Fruit fly (Drosophila melanogaster) whole organism, embryonic: ENCODE data around the gene Pgm1.

Source experiments
- Asciz ChIP-seq: fragments of 200-800 bp; sonication (Bioruptor generic); optimal IDR thresholded peaks from 2 replicates; lab custom pipeline; 2017; ENCODE audit warnings: missing biosample characterization, mild to moderate bottlenecking, missing genetic modification characterization, missing genetic modification reagents
- CG11398 ChIP-seq: fragments of 200-800 bp; sonication (Bioruptor generic); optimal IDR thresholded peaks from 2 replicates; lab custom pipeline; 2016; ENCODE audit warnings: missing biosample characterization, missing genetic modification characterization
- CG11696 ChIP-seq: fragments of 200-800 bp; sonication (Bioruptor generic); IDR thresholded peaks from 2 replicates; pipeline ENCODE4 v1.3.6; 2022; ENCODE audit warnings: missing biosample characterization, missing genetic modification characterization
- CG13624 ChIP-seq: fragments of 200-800 bp; sonication (Bioruptor generic); optimal IDR thresholded peaks from 2 replicates; lab custom pipeline; 2016; ENCODE audit warnings: missing biosample characterization, missing genetic modification characterization
- CG13894 ChIP-seq: fragments of 200-800 bp; sonication (Bioruptor generic); optimal IDR thresholded peaks from 3 replicates; lab custom pipeline; 2018; ENCODE audit warnings: missing biosample characterization, mild to moderate bottlenecking, missing genetic modification characterization, moderate library complexity
- CG1529 ChIP-seq: fragments of 200-800 bp; sonication (Bioruptor generic); optimal IDR thresholded peaks from 3 replicates; lab custom pipeline; 2018; ENCODE audit warnings: missing biosample characterization, missing genetic modification characterization
- CG17186 ChIP-seq: fragments of 200-800 bp; sonication (Bioruptor generic); optimal IDR thresholded peaks from 3 replicates; lab custom pipeline; 2017; ENCODE audit warnings: missing biosample characterization, missing genetic modification reagents, missing genetic modification characterization
- CG18011 ChIP-seq: fragments of 200-800 bp; sonication (Bioruptor generic); optimal IDR thresholded peaks from 2 replicates; lab custom pipeline; 2017; ENCODE audit warnings: missing biosample characterization, missing genetic modification characterization, mild to moderate bottlenecking, moderate library complexity, missing genotype
- CG18476 ChIP-seq: fragments of 200-800 bp; sonication (Bioruptor generic); optimal IDR thresholded peaks from 2 replicates; lab custom pipeline; 2016; ENCODE audit warnings: missing biosample characterization, mild to moderate bottlenecking, missing genetic modification characterization
- CG2116 ChIP-seq: fragments of 200-800 bp; sonication (Bioruptor generic); optimal IDR thresholded peaks from 3 replicates; lab custom pipeline; 2018; ENCODE audit warnings: missing biosample characterization, mild to moderate bottlenecking, missing genetic modification characterization
- CG2129 ChIP-seq: fragments of 200-800 bp; sonication (Bioruptor generic); IDR thresholded peaks from 2 replicates; pipeline ENCODE4 v1.3.6; 2022; ENCODE audit warnings: missing biosample characterization, missing genetic modification characterization; ENCODE audit not compliant: partially characterized antibody
- CG3407 ChIP-seq: fragments of 200-800 bp; sonication (Bioruptor generic); optimal IDR thresholded peaks from 2 replicates; lab custom pipeline; 2018; ENCODE audit warnings: missing biosample characterization, mild to moderate bottlenecking, missing genetic modification characterization
- CG4282 ChIP-seq: fragments of 200-800 bp; sonication (Bioruptor generic); optimal IDR thresholded peaks from 2 replicates; lab custom pipeline; 2016; ENCODE audit warnings: missing biosample characterization, missing genetic modification characterization
- CG4328 ChIP-seq: fragments of 200-800 bp; sonication (Bioruptor generic); optimal IDR thresholded peaks from 3 replicates; lab custom pipeline; 2017; ENCODE audit warnings: missing biosample characterization, missing genetic modification reagents, missing genetic modification characterization
- CG6175 ChIP-seq: fragments of 200-800 bp; sonication (Bioruptor generic); IDR thresholded peaks from 3 replicates; pipeline ENCODE4 v1.3.6; 2022; ENCODE audit warnings: missing biosample characterization, missing genetic modification characterization
- CG6683 ChIP-seq: fragments of 200-800 bp; sonication (Bioruptor generic); optimal IDR thresholded peaks from 2 replicates; lab custom pipeline; 2017; ENCODE audit warnings: missing biosample characterization, mild to moderate bottlenecking, missing genetic modification characterization, missing genetic modification reagents
- CG7357 ChIP-seq: fragments of 200-800 bp; sonication (Bioruptor generic); IDR thresholded peaks from 3 replicates; pipeline ENCODE4 v1.3.6; 2022; ENCODE audit warnings: missing biosample characterization, missing genetic modification characterization
- CG8388 ChIP-seq: fragments of 200-800 bp; sonication (Bioruptor generic); optimal IDR thresholded peaks from 2 replicates; lab custom pipeline; 2019; ENCODE audit warnings: missing biosample characterization, mild to moderate bottlenecking, missing genetic modification characterization, moderate library complexity
- CG9437 ChIP-seq: fragments of 200-800 bp; sonication (Bioruptor generic); optimal IDR thresholded peaks from 2 replicates; lab custom pipeline; 2018; ENCODE audit warnings: missing biosample characterization, mild to moderate bottlenecking, missing genetic modification characterization
- Dfd ChIP-seq, 2 experiments: fragments of >200 bp; optimal IDR thresholded peaks; 2 replicates each; lab custom pipeline; 2017; ENCODE audit warnings: missing biosample characterization in 2 of 2, missing genetic modification characterization in 2 of 2
- Dip3 ChIP-seq: fragments of 200-800 bp; sonication (Bioruptor generic); optimal IDR thresholded peaks from 3 replicates; lab custom pipeline; 2016; ENCODE audit warnings: missing biosample characterization, missing genetic modification characterization
- Ets65A ChIP-seq: fragments of 200-800 bp; sonication (Bioruptor generic); peaks from one replicate; lab custom pipeline; 2016; ENCODE audit warnings: missing biosample characterization, missing genetic modification characterization
- Ets97D ChIP-seq: fragments of 200-800 bp; sonication (Bioruptor generic); optimal IDR thresholded peaks from 3 replicates; lab custom pipeline; 2016; ENCODE audit warnings: missing biosample characterization, missing genetic modification characterization
- GATAe ChIP-seq: fragments of 200-800 bp; sonication (Bioruptor generic); conservative IDR thresholded peaks from 2 replicates; pipeline ENCODE4 v1.3.6; 2022; ENCODE audit warnings: missing biosample characterization, missing genetic modification characterization
- Hr39 ChIP-seq: fragments of >200 bp; optimal IDR thresholded peaks from 2 replicates; lab custom pipeline; 2017
- Myb ChIP-seq: fragments of 200-800 bp; sonication (Bioruptor generic); optimal IDR thresholded peaks from 2 replicates; lab custom pipeline; 2016; ENCODE audit warnings: missing biosample characterization, missing genetic modification characterization
- NK7.1 ChIP-seq: fragments of 200-800 bp; sonication (Bioruptor generic); optimal IDR thresholded peaks from 3 replicates; lab custom pipeline; 2016; ENCODE audit warnings: missing biosample characterization, missing genetic modification characterization
- Sry-β ChIP-seq: fragments of 200-800 bp; sonication (Bioruptor generic); optimal IDR thresholded peaks from 2 replicates; lab custom pipeline; 2018; ENCODE audit warnings: missing biosample characterization, mild to moderate bottlenecking, missing genetic modification characterization, moderate library complexity
- Taf1 ChIP-seq: fragments of 200-800 bp; sonication (Bioruptor generic); IDR thresholded peaks from 2 replicates; pipeline ENCODE4 v1.3.6; 2022; ENCODE audit warnings: missing biosample characterization, missing genetic modification characterization
- Vsx1 ChIP-seq: fragments of 200-800 bp; sonication (Bioruptor generic); optimal IDR thresholded peaks from 2 replicates; lab custom pipeline; 2017; ENCODE audit warnings: missing biosample characterization, mild to moderate bottlenecking, missing genetic modification characterization, missing genetic modification reagents
- aop ChIP-seq: fragments of 200-800 bp; sonication (Bioruptor generic); IDR thresholded peaks from 2 replicates; pipeline ENCODE4 v1.3.6; 2022; ENCODE audit warnings: missing biosample characterization, missing genetic modification characterization
- ap ChIP-seq: fragments of 200-800 bp; sonication (Bioruptor generic); IDR thresholded peaks from 2 replicates; pipeline ENCODE4 v1.3.6; 2022; ENCODE audit warnings: missing biosample characterization, missing genetic modification characterization
- az2 ChIP-seq: fragments of 200-800 bp; sonication (Bioruptor generic); optimal IDR thresholded peaks from 3 replicates; lab custom pipeline; 2016; ENCODE audit warnings: missing biosample characterization, missing genetic modification characterization
- bbx ChIP-seq: fragments of 200-800 bp; sonication (Bioruptor generic); IDR thresholded peaks from 2 replicates; pipeline ENCODE4 v1.3.6; 2022; ENCODE audit warnings: missing biosample characterization, missing genetic modification characterization; ENCODE audit not compliant: partially characterized antibody
- bsh ChIP-seq, 2 experiments: fragments of 200-800 bp; sonication (Bioruptor generic); optimal IDR thresholded peaks; 2 replicates each; lab custom pipeline; 2017 to 2018; ENCODE audit warnings: mild to moderate bottlenecking in 2 of 2, missing biosample characterization in 2 of 2, missing genetic modification characterization in 2 of 2, moderate library complexity in 1 of 2
- ci ChIP-seq: fragments of 200-800 bp; sonication (Bioruptor generic); IDR thresholded peaks from 3 replicates; pipeline ENCODE4 v1.3.6; 2022; ENCODE audit warnings: missing biosample characterization, missing genetic modification characterization
- danr ChIP-seq: fragments of 200-800 bp; sonication (Bioruptor generic); IDR thresholded peaks from 2 replicates; pipeline ENCODE4 v1.3.6; 2022; ENCODE audit warnings: missing biosample characterization, missing genetic modification characterization
- exex ChIP-seq: fragments of 200-800 bp; sonication (Bioruptor generic); optimal IDR thresholded peaks from 4 replicates; lab custom pipeline; 2018; ENCODE audit warnings: missing biosample characterization, mild to moderate bottlenecking, missing genetic modification characterization, moderate library complexity
- fu2 ChIP-seq: fragments of 200-800 bp; sonication (Bioruptor generic); optimal IDR thresholded peaks from 2 replicates; lab custom pipeline; 2016; ENCODE audit warnings: missing biosample characterization, missing genetic modification characterization
- ham ChIP-seq: fragments of 200-800 bp; sonication (Bioruptor generic); IDR thresholded peaks from 2 replicates; pipeline ENCODE4 v1.3.6; 2022; ENCODE audit warnings: missing biosample characterization, missing genetic modification characterization
- hth ChIP-seq: fragments of >200 bp; optimal IDR thresholded peaks from 2 replicates; lab custom pipeline; 2017; ENCODE audit warnings: inconsistent platforms
- lbe ChIP-seq: fragments of 200-800 bp; sonication (Bioruptor generic); optimal IDR thresholded peaks from 2 replicates; lab custom pipeline; 2016; ENCODE audit warnings: missing biosample characterization, mild to moderate bottlenecking, missing genetic modification characterization
- nerfin-2 ChIP-seq: fragments of 200-800 bp; sonication (Bioruptor generic); IDR thresholded peaks from 2 replicates; pipeline ENCODE4 v1.3.6; 2022; ENCODE audit warnings: missing biosample characterization, missing genetic modification characterization; ENCODE audit not compliant: partially characterized antibody
- pan ChIP-seq, 4 experiments: fragments of >200 bp in 3 of 4; fragments of 200-800 bp in 1 of 4; sonication (Bioruptor generic) in 1 of 4; optimal IDR thresholded peaks in 3 of 4; IDR thresholded peaks in 1 of 4; 2 replicates each; pipeline versions ENCODE4 v1.3.6 to Lab custom; 2017 to 2022; ENCODE audit warnings: missing biosample characterization in 2 of 4, missing genetic modification characterization in 2 of 4, mixed read lengths in 1 of 4
- sr ChIP-seq: fragments of 200-800 bp; sonication (Bioruptor generic); IDR thresholded peaks from 3 replicates; pipeline ENCODE4 v1.3.6; 2022; ENCODE audit warnings: missing biosample characterization, missing genetic modification characterization
- stc ChIP-seq: fragments of 200-800 bp; sonication (Bioruptor generic); IDR thresholded peaks from 2 replicates; pipeline ENCODE4 v1.3.6; 2022; ENCODE audit warnings: missing biosample characterization, missing genetic modification characterization
- tna ChIP-seq: fragments of 200-800 bp; sonication (Bioruptor generic); IDR thresholded peaks from 2 replicates; pipeline ENCODE4 v1.3.6; 2022; ENCODE audit warnings: missing biosample characterization, missing genetic modification characterization; ENCODE audit not compliant: partially characterized antibody
- trem ChIP-seq: fragments of 200-800 bp; optimal IDR thresholded peaks from 3 replicates; lab custom pipeline; 2019; ENCODE audit warnings: missing biosample characterization, mild to moderate bottlenecking, missing genetic modification characterization, moderate library complexity
- zfh1 ChIP-seq: fragments of 200-800 bp; sonication (Bioruptor generic); IDR thresholded peaks from 3 replicates; pipeline ENCODE4 v1.3.6; 2022; ENCODE audit warnings: missing biosample characterization, missing genetic modification characterization

Gene Pgm1

dm6 chr3L:16157251-16158190, 29.2 kb upstream of the Pgm1 start (continued):
- no peak for TF ChIP-seq CG4282 (GFP tag; lab: Kevin White, UChicago)
- TF ChIP-seq hth (lab: Kevin White, UChicago) = no peak
- no peak for TF ChIP-seq CG13894 (tag; lab: Kevin White, UChicago)
- TF ChIP-seq CG18476 (GFP tag; lab: Kevin White, UChicago) = no peak
- TF ChIP-seq Taf1 (GFP tag; lab: Robert Waterston, UW) = no peak
- no peak for TF ChIP-seq CG4328 (GFP tag; lab: Kevin White, UChicago)
- no peak for TF ChIP-seq lbe (GFP tag; lab: Kevin White, UChicago)
- 0 out of 2 replicates have a peak, but pooled peaks have one; percentile 15 for TF ChIP-seq tna (GFP tag; lab: Robert Waterston, UW)
- no peak for TF ChIP-seq CG18011 (GFP tag; lab: Kevin White, UChicago)
- TF ChIP-seq Ets97D (GFP tag; lab: Kevin White, UChicago) = no peak
- no peak for TF ChIP-seq Vsx1 (GFP tag; lab: Kevin White, UChicago)
- TF ChIP-seq nerfin-2 = no peak
- peak; percentile 34 for TF ChIP-seq trem
- no peak for TF ChIP-seq aop (GFP tag; lab: Robert Waterston, UW)
- no peak for TF ChIP-seq CG2129
- TF ChIP-seq CG7357 (GFP tag; lab: Robert Waterston, UW) = 0 out of 3 replicates have a peak, but pooled peaks have one; percentile 15
- no peak for TF ChIP-seq CG17186
- peak; percentile 1 for TF ChIP-seq fu2
- no peak for TF ChIP-seq danr (GFP tag; lab: Robert Waterston, UW)
- TF ChIP-seq CG13624 = peak; percentile 56
- TF ChIP-seq CG2116 (GFP tag; lab: Kevin White, UChicago) = peak; percentile 4
- peak; percentile 32; the same call in 1 of the 3 replicates for TF ChIP-seq ci (GFP tag; lab: Robert Waterston, UW)
- peak; percentile 37 for TF ChIP-seq CG3407 (GFP tag; lab: Kevin White, UChicago)
- TF ChIP-seq CG11696 = no peak
- no peak for TF ChIP-seq pan (optimal IDR thresholded peaks at IDR 0.05; lab: Kevin White, UChicago)
- TF ChIP-seq pan (GFP tag; optimal IDR thresholded peaks at IDR 0.05 in 1 of 2, IDR thresholded peaks at IDR 0.05 in 1 of 2) = peak in 1 of 2 experiments; percentile 51
- TF ChIP-seq Hr39 (lab: Kevin White, UChicago) = no peak
- TF ChIP-seq Asciz (GFP tag; lab: Kevin White, UChicago) = peak; percentile 47
- no peak for TF ChIP-seq Myb (GFP tag; lab: Kevin White, UChicago)
- no peak for TF ChIP-seq sr (GFP tag; lab: Robert Waterston, UW)
- TF ChIP-seq ham (GFP tag; lab: Robert Waterston, UW) = no peak
- no peak for TF ChIP-seq zfh1
- no peak for TF ChIP-seq Dfd (GFP tag; optimal IDR thresholded peaks at IDR 0.05; lab: Kevin White, UChicago)
- no peak for TF ChIP-seq CG6175 (GFP tag; lab: Robert Waterston, UW)
- TF ChIP-seq CG1529 (GFP tag; lab: Kevin White, UChicago) = peak; percentile 56
- TF ChIP-seq az2 (GFP tag; lab: Kevin White, UChicago) = peak; percentile 62
- peak; percentile 2 for TF ChIP-seq Dip3 (GFP tag; lab: Kevin White, UChicago)
- no peak for TF ChIP-seq exex (tag; lab: Kevin White, UChicago)
- no peak for TF ChIP-seq stc (GFP tag; lab: Robert Waterston, UW)
- TF ChIP-seq CG6683 (GFP tag; lab: Kevin White, UChicago) = peak; percentile 10
- TF ChIP-seq CG8388 (GFP tag; lab: Kevin White, UChicago) = peak; percentile 52
- no peak for TF ChIP-seq ap
- peak; percentile 45 for TF ChIP-seq CG9437 (GFP tag; lab: Kevin White, UChicago)
- TF ChIP-seq bbx = no peak
- peak; percentile 2 for TF ChIP-seq NK7.1
- TF ChIP-seq CG11398 (GFP tag; lab: Kevin White, UChicago) = no peak
- TF ChIP-seq Ets65A (GFP tag; lab: Kevin White, UChicago) = peak; percentile 90
- TF ChIP-seq Sry-β = no peak
- TF ChIP-seq GATAe (GFP tag; lab: Robert Waterston, UW) = no peak
- TF ChIP-seq bsh (GFP tag; optimal IDR thresholded peaks at IDR 0.05; lab: Kevin White, UChicago) = peak in 1 of 2 experiments; percentile 62
